Fruit fly (Drosophila melanogaster): ENCODE results near the gene Tcs5.

Gene Tcs5

dm6 chr3L:5184860-5185639, 45.9 kb upstream of the Tcs5 start (continued):
- peak; percentile 34 for TF ChIP-seq mam (GFP tag; optimal IDR thresholded peaks at IDR 0.05)
- TF ChIP-seq salm (tag; optimal IDR thresholded peaks at IDR 0.05) = no peak
- TF ChIP-seq nau (GFP tag; optimal IDR thresholded peaks at IDR 0.05) = no peak
- no peak for TF ChIP-seq CG7928 (GFP tag; optimal IDR thresholded peaks at IDR 0.05)
- TF ChIP-seq chinmo (GFP tag; IDR thresholded peaks at IDR 0.05; ENCODE audit: partially characterized antibody) = peak; percentile 3; the same call in 1 of the 4 replicates
- TF ChIP-seq CG10321 (GFP tag; IDR thresholded peaks at IDR 0.05) = no peak
- no peak for TF ChIP-seq btn (GFP tag; optimal IDR thresholded peaks at IDR 0.05)
- TF ChIP-seq kay (GFP tag; optimal IDR thresholded peaks at IDR 0.05) = peak; percentile 19
- peak; percentile 29 for TF ChIP-seq Antp (GFP tag; optimal IDR thresholded peaks at IDR 0.05)
- TF ChIP-seq B-H2 (GFP tag; optimal IDR thresholded peaks at IDR 0.05) = no peak
- peak; percentile 62; the same call in 3 of the 4 replicates for TF ChIP-seq Dll (GFP tag; IDR thresholded peaks at IDR 0.05; ENCODE audit: partially characterized antibody)
- no peak for TF ChIP-seq tin (GFP tag; optimal IDR thresholded peaks at IDR 0.05)
- TF ChIP-seq CG9876 (GFP tag; optimal IDR thresholded peaks at IDR 0.05) = no peak
- TF ChIP-seq Tbp (GFP tag; optimal IDR thresholded peaks at IDR 0.05) = no peak
- TF ChIP-seq CG12155 (GFP tag; optimal IDR thresholded peaks at IDR 0.05) = peak; percentile 55
- TF ChIP-seq sqz (GFP tag; optimal IDR thresholded peaks at IDR 0.05) = peak; percentile 81
- peak; percentile 23 for TF ChIP-seq CG1529 (GFP tag; optimal IDR thresholded peaks at IDR 0.05)
- TF ChIP-seq pros (GFP tag; optimal IDR thresholded peaks at IDR 0.05) = peak; percentile 92
- no peak for TF ChIP-seq Deaf1 (tag; optimal IDR thresholded peaks at IDR 0.05)
- TF ChIP-seq Aef1 (GFP tag; IDR thresholded peaks at IDR 0.05) = 0 out of 3 replicates have a peak, but pooled peaks have one; percentile 34
- no peak; the same call in 1 of the 2 replicates for TF ChIP-seq ranshi (GFP tag; IDR thresholded peaks at IDR 0.05)
- TF ChIP-seq CG12659 (GFP tag; optimal IDR thresholded peaks at IDR 0.05) = peak; percentile 65
- no peak for TF ChIP-seq CG13123 (GFP tag; optimal IDR thresholded peaks at IDR 0.05)
- no peak; the same call in 2 of the 3 replicates for TF ChIP-seq so (GFP tag; IDR thresholded peaks at IDR 0.05)
- no peak for TF ChIP-seq Nf-YC (tag; optimal IDR thresholded peaks at IDR 0.05)
- TF ChIP-seq CG43689 (GFP tag; IDR thresholded peaks at IDR 0.05) = no peak
- TF ChIP-seq en (GFP tag; optimal IDR thresholded peaks at IDR 0.05) = no peak
- no peak for TF ChIP-seq crp (GFP tag; optimal IDR thresholded peaks at IDR 0.05)
- no peak for TF ChIP-seq CG10959 (GFP tag; IDR thresholded peaks at IDR 0.05)
- TF ChIP-seq pum (GFP tag; optimal IDR thresholded peaks at IDR 0.05) = no peak
- no peak for TF ChIP-seq cad (GFP tag; optimal IDR thresholded peaks at IDR 0.05)
- peak; percentile 74 for TF ChIP-seq tio (GFP tag; optimal IDR thresholded peaks at IDR 0.05)
- peak; percentile 23 for TF ChIP-seq CG33213 (GFP tag; optimal IDR thresholded peaks at IDR 0.05)
- 0 out of 3 replicates have a peak, but pooled peaks have one; percentile 51 for TF ChIP-seq CG11093 (GFP tag; IDR thresholded peaks at IDR 0.05)
- TF ChIP-seq run (tag; optimal IDR thresholded peaks at IDR 0.05) = no peak
- TF ChIP-seq lmd (GFP tag; IDR thresholded peaks at IDR 0.05) = peak; percentile 54; the same call in 1 of the 2 replicates
- TF ChIP-seq CG8359 (GFP tag; optimal IDR thresholded peaks at IDR 0.05; ENCODE audit: borderline replicate concordance) = peak; percentile 22
- TF ChIP-seq CG6175 (GFP tag; IDR thresholded peaks at IDR 0.05) = no peak
- no peak for TF ChIP-seq ERR (GFP tag; optimal IDR thresholded peaks at IDR 0.05)
- TF ChIP-seq CG5245 (GFP tag; optimal IDR thresholded peaks at IDR 0.05) = peak; percentile 21
- no peak for TF ChIP-seq tll (GFP tag; optimal IDR thresholded peaks at IDR 0.05)
- peak; percentile 33 for TF ChIP-seq Blimp-1 (GFP tag; optimal IDR thresholded peaks at IDR 0.05)
- TF ChIP-seq Sry-β (GFP tag; optimal IDR thresholded peaks at IDR 0.05) = no peak
- TF ChIP-seq cato (GFP tag; optimal IDR thresholded peaks at IDR 0.05; ENCODE audit: borderline replicate concordance) = peak; percentile 6
- TF ChIP-seq CG12299 (tag; optimal IDR thresholded peaks at IDR 0.05) = no peak
- no peak for TF ChIP-seq peb (GFP tag; IDR thresholded peaks at IDR 0.05)
- TF ChIP-seq NfI (GFP tag; optimal IDR thresholded peaks at IDR 0.05) = peak; percentile 58
- TF ChIP-seq ase (GFP tag; IDR thresholded peaks at IDR 0.05) = no peak
- TF ChIP-seq CG14860 (GFP tag; IDR thresholded peaks at IDR 0.05; ENCODE audit: partially characterized antibody) = no peak

All from whole organism, embryonic.